Fruit fly (Drosophila melanogaster) whole organism, prepupa: ENCODE measurements around the gene Gen.

Source experiments
- Blimp-1 ChIP-seq: fragments of 200-800 bp; sonication (Bioruptor generic); optimal IDR thresholded peaks from 3 replicates; lab custom pipeline; 2017; ENCODE audit warnings: missing biosample characterization, missing genetic modification characterization, mild to moderate bottlenecking, moderate library complexity, missing genetic modification reagents
- CG10631 ChIP-seq: fragments of 200-800 bp; sonication (Bioruptor generic); optimal IDR thresholded peaks from 2 replicates; lab custom pipeline; 2016; ENCODE audit warnings: missing biosample characterization, missing genetic modification characterization
- CG1621 ChIP-seq: fragments of 200-800 bp; sonication (Bioruptor generic); optimal IDR thresholded peaks from 3 replicates; lab custom pipeline; 2018; ENCODE audit warnings: missing biosample characterization, mild to moderate bottlenecking, missing genetic modification characterization
- CG16779 ChIP-seq: fragments of 200-800 bp; sonication (Bioruptor generic); optimal IDR thresholded peaks from 3 replicates; lab custom pipeline; 2017; ENCODE audit warnings: missing biosample characterization, mild to moderate bottlenecking, missing genetic modification characterization
- CG6163 ChIP-seq: fragments of 200-800 bp; sonication (Bioruptor generic); IDR thresholded peaks from 3 replicates; pipeline ENCODE4 v1.3.6; 2022; ENCODE audit warnings: missing biosample characterization, missing genetic modification characterization
- Ets21C ChIP-seq: fragments of 200-800 bp; sonication (Bioruptor generic); optimal IDR thresholded peaks from 3 replicates; lab custom pipeline; 2016; ENCODE audit warnings: missing biosample characterization, missing genetic modification characterization
- Ets96B ChIP-seq: fragments of 200-800 bp; optimal IDR thresholded peaks from 2 replicates; lab custom pipeline; 2019; ENCODE audit warnings: missing biosample characterization, mild to moderate bottlenecking, missing genetic modification characterization, moderate library complexity
- Lpt ChIP-seq: fragments of 200-800 bp; sonication (Bioruptor generic); optimal IDR thresholded peaks from 3 replicates; lab custom pipeline; 2016; ENCODE audit warnings: missing biosample characterization, missing genetic modification characterization
- Smox ChIP-seq: fragments of 200-800 bp; sonication (Bioruptor generic); optimal IDR thresholded peaks from 3 replicates; lab custom pipeline; 2016; ENCODE audit warnings: missing biosample characterization, missing genetic modification characterization
- net ChIP-seq: fragments of 200-800 bp; sonication (Bioruptor generic); optimal IDR thresholded peaks from 3 replicates; lab custom pipeline; 2016; ENCODE audit warnings: missing biosample characterization, missing genetic modification characterization

DNA sequence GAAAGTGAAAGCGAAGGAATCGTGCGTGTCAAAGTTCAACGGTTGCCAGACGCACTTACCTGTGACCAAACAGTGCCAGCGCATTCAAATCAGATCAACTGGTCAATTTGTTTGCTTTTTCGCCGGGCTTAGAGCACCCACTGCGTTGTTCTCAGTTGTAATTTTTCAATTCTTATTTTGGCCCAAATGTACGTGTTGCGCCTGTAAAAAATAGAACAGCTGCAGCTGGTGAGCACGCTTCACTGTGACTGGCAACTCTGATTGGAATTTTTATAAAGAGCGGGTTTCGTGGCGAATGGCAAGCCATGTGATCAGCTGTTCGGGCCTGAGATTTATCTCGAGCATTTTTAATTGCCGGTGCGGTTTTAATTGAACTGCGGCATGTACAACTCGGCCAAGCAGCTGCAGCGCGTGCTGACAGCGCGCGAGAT, 6.3 kb downstream of the Gen start, which contains the start of the genes Fitm and AlaRS-m:
- TF ChIP-seq CG10631 (GFP tag; lab: Kevin White, UChicago) (no peak), Blimp-1 (peak; percentile 97), Lpt (GFP tag; lab: Kevin White, UChicago) (no peak), CG6163 (GFP tag; lab: Robert Waterston, UW) (no peak), CG16779 (tag; lab: Kevin White, UChicago) (no peak), Ets21C (GFP tag; lab: Kevin White, UChicago) (no peak), Smox (GFP tag; lab: Kevin White, UChicago) (no peak), CG1621 (tag; lab: Kevin White, UChicago) (no peak), net (no peak), Ets96B (tag; lab: Kevin White, UChicago) (no peak)
